Worm (Caenorhabditis elegans): Measurements from ENCODE around the gene tub-1.

DNA sequence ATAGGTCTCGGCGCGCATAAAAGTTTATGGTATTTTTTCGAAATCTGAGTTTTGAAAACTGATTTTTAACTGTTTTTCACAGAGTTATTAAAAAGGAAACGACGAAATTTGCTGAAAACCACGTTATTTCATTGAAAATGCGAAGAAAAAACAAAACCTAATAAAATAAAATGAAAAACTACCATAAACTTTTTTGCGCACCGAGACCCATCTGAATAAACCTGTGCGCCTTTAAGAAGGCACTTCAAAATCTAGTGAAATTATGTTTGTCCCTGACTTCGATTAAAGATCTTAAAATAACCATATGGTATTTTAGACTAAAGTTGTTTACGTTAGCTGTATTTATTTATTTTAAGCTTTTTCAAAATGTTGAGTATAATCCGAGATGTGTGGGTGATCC is 29.0 kb downstream of the tub-1 start:
- TF ChIP-seq him-1 (tag; optimal IDR thresholded peaks at IDR 0.05) (no peak), W03F9.2 (tag; optimal IDR thresholded peaks at IDR 0.05) (no peak), dao-5 (tag; optimal IDR thresholded peaks at IDR 0.05) (no peak)

Measured in whole organism, L4/young adult.